Worm (Caenorhabditis elegans): ENCODE measurements around the gene C08F11.7.

DNA sequence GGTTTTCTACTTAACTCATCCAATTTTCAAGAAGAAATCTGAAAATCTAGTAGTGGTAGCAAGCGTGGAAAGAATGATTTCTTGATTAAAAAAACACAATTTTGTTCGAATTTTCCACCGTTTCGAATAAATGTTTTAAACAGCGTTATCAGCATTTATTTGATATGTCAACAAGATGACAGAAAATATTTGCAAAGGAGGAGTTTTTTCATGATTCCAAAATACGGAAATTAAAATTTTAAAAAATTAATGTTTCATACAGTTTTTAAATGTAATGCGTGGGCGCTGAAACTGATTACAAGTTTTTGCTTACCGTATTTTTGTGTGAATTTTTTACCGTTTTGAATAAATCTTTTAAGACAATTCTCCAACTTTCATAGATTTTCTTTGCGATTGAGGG lies 4.5 kb upstream of the C08F11.7 start:
- no peak for TF ChIP-seq C34B4.2 (tag; optimal IDR thresholded peaks at IDR 0.05)
- TF ChIP-seq lin-39 (tag; optimal IDR thresholded peaks at IDR 0.05) = no peak
- TF ChIP-seq lin-13 (GFP tag; optimal IDR thresholded peaks at IDR 0.05) = no peak
- no peak for TF ChIP-seq Y116A8C.19 (tag; optimal IDR thresholded peaks at IDR 0.05; ENCODE audit: borderline replicate concordance)
- no peak for TF ChIP-seq ceh-63 (GFP tag; optimal IDR thresholded peaks at IDR 0.05)
- TF ChIP-seq tbx-2 (tag; optimal IDR thresholded peaks at IDR 0.05) = no peak
- no peak for TF ChIP-seq blmp-1 (tag; optimal IDR thresholded peaks at IDR 0.05)
- TF ChIP-seq nhr-12 (tag; optimal IDR thresholded peaks at IDR 0.05) = no peak
- TF ChIP-seq swsn-7 (tag; optimal IDR thresholded peaks at IDR 0.05) = no peak
- no peak for TF ChIP-seq pqm-1 (tag; optimal IDR thresholded peaks at IDR 0.05)
- no peak for TF ChIP-seq ceh-82 (tag; optimal IDR thresholded peaks at IDR 0.05)
- no peak for TF ChIP-seq lsy-2 (tag; optimal IDR thresholded peaks at IDR 0.05)
